Fruit fly (Drosophila melanogaster): ENCODE measurements around the gene Cp190.

DNA sequence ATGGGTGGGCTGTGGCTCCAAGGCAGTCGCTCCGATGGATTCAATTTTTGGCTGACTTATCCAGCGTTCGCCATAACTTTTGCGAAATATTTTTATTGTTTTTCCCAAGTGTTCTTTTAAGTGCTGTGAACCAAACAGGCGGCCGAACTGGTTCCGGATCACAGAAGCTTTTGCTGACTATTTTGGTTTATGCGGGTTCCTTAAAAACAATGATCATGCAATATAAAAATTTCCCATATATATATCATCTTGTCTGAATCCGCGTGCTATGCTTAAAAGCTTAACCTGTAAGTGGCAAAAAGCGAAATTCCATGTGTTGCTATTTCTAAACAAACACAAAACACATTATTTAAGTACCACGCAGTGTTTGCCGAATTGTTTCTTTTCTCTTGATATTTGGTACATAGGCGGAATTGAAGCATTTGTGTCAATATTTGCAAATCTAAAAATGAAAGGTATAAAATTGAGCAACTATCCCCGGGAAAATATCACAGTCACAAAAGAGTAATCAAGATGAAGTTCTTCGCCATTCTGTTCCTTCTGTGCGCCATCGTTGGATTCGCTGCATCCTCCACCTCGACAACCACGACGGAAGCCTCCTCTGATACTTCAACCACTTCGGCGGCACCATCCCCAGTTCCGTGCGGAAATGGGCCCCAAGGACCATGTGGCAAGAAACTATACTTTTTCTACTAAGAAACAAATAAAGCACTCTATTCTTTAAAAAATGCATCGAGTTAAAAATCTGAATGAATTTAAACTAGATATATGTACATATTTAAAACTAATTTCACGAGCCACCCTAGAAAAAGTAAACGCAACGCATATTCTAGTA is 45.1 kb upstream of the Cp190 start, which contains the start of the genes CG6276 and CG44040:
- no peak for TF ChIP-seq CG8478 (optimal IDR thresholded peaks at IDR 0.05)
- no peak for TF ChIP-seq CTCF (optimal IDR thresholded peaks at IDR 0.05)

All from S2 (cell line).